Worm (Caenorhabditis elegans): ENCODE results near the gene srh-173.

- TF ChIP-seq flt-1 (GFP tag; IDR thresholded peaks at IDR 0.05) (no peak), T22C8.4 (GFP tag; IDR thresholded peaks at IDR 0.05) (no peak), ztf-29 (GFP tag; IDR thresholded peaks at IDR 0.05) (no peak)
Observed at ce11 chrV:20004385-20004784, 31.3 kb downstream of the srh-173 start, which contains the start of gene unc-51.

Measured in whole organism, midembryonic.